Worm (Caenorhabditis elegans) whole organism, late embryonic: Measurements from ENCODE around the gene Y37A1B.7.

Experiments used
- C08G9.2 ChIP-seq: sonication (generic microtip); optimal IDR thresholded peaks from 2 replicates; lab custom pipeline; 2016; ENCODE audit warnings: mild to moderate bottlenecking, missing genetic modification characterization, moderate library complexity, missing compliant biosample characterization
- K02D7.2 ChIP-seq: sonication (generic microtip); optimal IDR thresholded peaks from 2 replicates; lab custom pipeline; 2017; ENCODE audit warnings: mild to moderate bottlenecking, missing genetic modification characterization, missing compliant biosample characterization
- K09A11.1 ChIP-seq: sonication (generic microtip); optimal IDR thresholded peaks from 2 replicates; lab custom pipeline; 2017; ENCODE audit warnings: antibody characterized with exemption, mild to moderate bottlenecking, missing genetic modification characterization, missing compliant biosample characterization; ENCODE audit not compliant: insufficient read depth
- Y22D7AL.16 ChIP-seq: sonication (generic microtip); optimal IDR thresholded peaks from 2 replicates; lab custom pipeline; 2016; ENCODE audit warnings: missing genetic modification characterization, missing compliant biosample characterization
- ama-1 ChIP-seq: fragments of 150-350 bp; optimal IDR thresholded peaks from 2 replicates; lab custom pipeline; 2014
- ceh-14 ChIP-seq: sonication (generic microtip); optimal IDR thresholded peaks from 2 replicates; lab custom pipeline; 2016; ENCODE audit warnings: missing genotype, missing genetic modification characterization, missing compliant biosample characterization
- ceh-19 ChIP-seq: fragments of 200-800 bp; sonication (Bioruptor generic); optimal IDR thresholded peaks from 2 replicates; lab custom pipeline; 2018; ENCODE audit warnings: mild to moderate bottlenecking, missing genetic modification characterization, missing compliant biosample characterization
- ceh-22 ChIP-seq: sonication (generic microtip); optimal IDR thresholded peaks from 2 replicates; lab custom pipeline; 2017; ENCODE audit warnings: missing biosample characterization, missing genetic modification characterization
- ceh-31 ChIP-seq: sonication (generic microtip); optimal IDR thresholded peaks from 2 replicates; lab custom pipeline; 2016; ENCODE audit warnings: missing genetic modification characterization, missing compliant biosample characterization
- ceh-34 ChIP-seq: sonication (generic microtip); optimal IDR thresholded peaks from 2 replicates; lab custom pipeline; 2016; ENCODE audit warnings: mild to moderate bottlenecking, missing genetic modification characterization, missing compliant biosample characterization
- ceh-45 ChIP-seq: fragments of 200-800 bp; sonication (Bioruptor generic); IDR thresholded peaks from 2 replicates; pipeline ENCODE4 v1.3.6; 2022; ENCODE audit warnings: missing genetic modification reagents, missing genetic modification characterization, missing compliant biosample characterization
- ceh-9 ChIP-seq: sonication (generic microtip); optimal IDR thresholded peaks from 2 replicates; lab custom pipeline; 2016; ENCODE audit warnings: mild to moderate bottlenecking, missing genetic modification characterization, inconsistent platforms, missing compliant biosample characterization
- che-1 ChIP-seq: sonication (generic microtip); optimal IDR thresholded peaks from 2 replicates; lab custom pipeline; 2016; ENCODE audit warnings: mild to moderate bottlenecking, missing genetic modification characterization, missing compliant biosample characterization
- fkh-6 ChIP-seq: sonication (generic microtip); optimal IDR thresholded peaks from 2 replicates; lab custom pipeline; 2016; ENCODE audit warnings: missing genetic modification characterization, missing compliant biosample characterization
- gmeb-2 ChIP-seq: sonication (generic microtip); optimal IDR thresholded peaks from 2 replicates; lab custom pipeline; 2016; ENCODE audit warnings: missing genetic modification characterization, inconsistent platforms, missing compliant biosample characterization
- hlh-15 ChIP-seq: sonication (generic microtip); optimal IDR thresholded peaks from 2 replicates; lab custom pipeline; 2016; ENCODE audit warnings: missing genetic modification characterization, missing compliant biosample characterization
- hlh-8 ChIP-seq: sonication (generic microtip); optimal IDR thresholded peaks from 2 replicates; lab custom pipeline; 2016; ENCODE audit warnings: missing genotype, missing genetic modification characterization, missing compliant biosample characterization
- lim-6 ChIP-seq: sonication (generic microtip); optimal IDR thresholded peaks from 2 replicates; lab custom pipeline; 2016; ENCODE audit warnings: missing genetic modification characterization, missing compliant biosample characterization
- madf-2 ChIP-seq: sonication (generic microtip); optimal IDR thresholded peaks from 2 replicates; lab custom pipeline; 2017; ENCODE audit warnings: missing genetic modification characterization, missing compliant biosample characterization
- mec-3 ChIP-seq: sonication (generic microtip); optimal IDR thresholded peaks from 2 replicates; lab custom pipeline; 2016; ENCODE audit warnings: borderline replicate concordance, missing genetic modification characterization, missing compliant biosample characterization
- nhr-11 ChIP-seq: fragments of 150-350 bp; optimal IDR thresholded peaks from 2 replicates; lab custom pipeline; 2014; ENCODE audit warnings: missing biosample characterization, missing genetic modification characterization
- nhr-232 ChIP-seq: sonication (generic microtip); optimal IDR thresholded peaks from 2 replicates; lab custom pipeline; 2016; ENCODE audit warnings: missing genetic modification characterization, missing compliant biosample characterization
- npax-4 ChIP-seq: sonication (generic microtip); optimal IDR thresholded peaks from 2 replicates; lab custom pipeline; 2016; ENCODE audit warnings: missing genetic modification characterization, missing compliant biosample characterization
- odd-2 ChIP-seq: sonication (generic microtip); optimal IDR thresholded peaks from 2 replicates; lab custom pipeline; 2017; ENCODE audit warnings: antibody characterized with exemption, mild to moderate bottlenecking, missing genetic modification characterization, missing compliant biosample characterization
- pag-3 ChIP-seq: sonication (generic microtip); optimal IDR thresholded peaks from 2 replicates; lab custom pipeline; 2016; ENCODE audit warnings: missing compliant biosample characterization, missing genetic modification characterization, borderline replicate concordance
- pat-9 ChIP-seq: fragments of 200-800 bp; sonication (Bioruptor generic); optimal IDR thresholded peaks from 2 replicates; lab custom pipeline; 2018; ENCODE audit warnings: mild to moderate bottlenecking, missing genetic modification characterization, moderate library complexity, missing compliant biosample characterization
- pax-1 ChIP-seq: fragments of 150-350 bp; optimal IDR thresholded peaks from 2 replicates; lab custom pipeline; 2014; ENCODE audit warnings: missing biosample characterization, missing genetic modification characterization
- pha-2 ChIP-seq: sonication (generic microtip); optimal IDR thresholded peaks from 2 replicates; lab custom pipeline; 2017; ENCODE audit warnings: mild to moderate bottlenecking, missing genetic modification characterization, missing compliant biosample characterization
- pha-4 ChIP-seq: fragments of 150-350 bp; optimal IDR thresholded peaks from 2 replicates; lab custom pipeline; 2018; ENCODE audit warnings: missing biosample characterization, missing genetic modification reagents, missing genetic modification characterization
- rnt-1 ChIP-seq: sonication (generic microtip); optimal IDR thresholded peaks from 2 replicates; lab custom pipeline; 2016; ENCODE audit warnings: missing genetic modification characterization, missing compliant biosample characterization
- sox-2 ChIP-seq: fragments of 200-800 bp; sonication (Bioruptor generic); IDR thresholded peaks from 2 replicates; pipeline ENCODE4 v1.3.6; 2022; ENCODE audit warnings: missing genetic modification reagents, missing genetic modification characterization, missing compliant biosample characterization
- sox-4 ChIP-seq: sonication (generic microtip); optimal IDR thresholded peaks from 2 replicates; lab custom pipeline; 2017; ENCODE audit warnings: mild to moderate bottlenecking, missing genetic modification characterization, inconsistent platforms, missing compliant biosample characterization
- tbx-2 ChIP-seq: sonication (generic microtip); optimal IDR thresholded peaks from 2 replicates; lab custom pipeline; 2016; ENCODE audit warnings: missing genetic modification characterization, missing compliant biosample characterization
- unc-3 ChIP-seq, 2 experiments: fragments of 200-800 bp in 1 of 2; sonication (Bioruptor generic) in 1 of 2; sonication (generic microtip) in 1 of 2; conservative IDR thresholded peaks in 1 of 2; optimal IDR thresholded peaks in 1 of 2; 2 replicates each; pipeline versions ENCODE4 v1.3.6 to Lab custom; 2016 to 2022; ENCODE audit warnings: missing compliant biosample characterization in 2 of 2, missing genetic modification characterization in 2 of 2, missing genetic modification reagents in 1 of 2
- unc-42 ChIP-seq: sonication (generic microtip); optimal IDR thresholded peaks from 2 replicates; lab custom pipeline; 2016; ENCODE audit warnings: missing genotype, missing genetic modification characterization, missing compliant biosample characterization
- unc-86 ChIP-seq: sonication (generic microtip); optimal IDR thresholded peaks from 2 replicates; lab custom pipeline; 2016; ENCODE audit warnings: missing genetic modification characterization, missing compliant biosample characterization
- zip-5 ChIP-seq: sonication (generic microtip); optimal IDR thresholded peaks from 2 replicates; lab custom pipeline; 2016; ENCODE audit warnings: missing genetic modification characterization, missing compliant biosample characterization

The Y37A1B.7 gene

DNA sequence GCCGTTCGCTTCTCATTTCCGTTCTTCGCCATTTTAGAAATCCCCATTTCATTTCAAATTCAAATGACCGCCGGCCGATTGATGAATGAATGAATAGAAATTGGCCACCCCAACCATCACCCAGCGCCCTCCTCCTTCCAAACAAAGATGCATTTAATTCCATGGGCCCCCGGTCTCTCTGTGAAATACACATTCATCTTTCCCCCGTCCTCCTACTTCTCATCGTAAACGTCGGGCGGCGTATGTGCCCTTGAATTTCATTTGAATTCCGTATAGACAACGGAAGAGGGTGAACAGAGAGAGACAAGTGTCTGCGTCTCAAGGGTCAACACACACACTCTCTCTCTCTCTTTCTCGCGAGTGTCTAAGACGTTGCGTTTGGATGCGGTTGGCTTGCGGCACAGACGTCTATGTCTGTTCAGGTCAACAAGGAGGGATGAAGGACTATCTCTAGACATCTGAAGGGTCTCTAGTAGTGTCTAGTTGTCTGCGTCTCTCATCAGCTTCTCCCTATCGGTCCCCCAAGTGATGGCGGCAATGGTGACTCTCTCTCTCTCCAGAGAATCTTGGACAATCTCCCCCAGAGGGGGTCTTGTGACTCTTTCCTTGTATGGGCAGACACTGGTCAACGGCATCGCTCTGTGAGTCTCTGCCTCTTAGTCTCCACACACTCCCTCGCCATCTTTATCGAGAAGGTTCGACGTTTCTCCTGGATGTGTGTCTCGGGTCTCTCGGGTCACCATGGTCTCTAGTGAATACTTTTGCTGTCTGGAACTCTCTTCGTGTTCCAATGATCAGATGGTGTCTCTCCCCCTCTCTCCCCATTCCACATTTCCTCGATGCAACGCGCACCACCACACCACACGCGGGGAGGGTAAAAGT lies 10.7 kb downstream of the Y37A1B.7 start (continued):
- TF ChIP-seq pha-4 (no peak), gmeb-2 (tag; lab: Kevin White, UChicago) (peak; percentile 6), npax-4 (tag; lab: Kevin White, UChicago) (no peak), K09A11.1 (tag; lab: Kevin White, UChicago) (peak; percentile 58), pag-3 (tag; lab: Kevin White, UChicago) (peak; percentile 40), hlh-8 (tag; lab: Kevin White, UChicago) (peak; percentile 44), nhr-11 (no peak), lim-6 (peak; percentile 75), sox-2 (GFP tag; lab: Robert Waterston, UW) (peak; percentile 81), ceh-14 (tag; lab: Kevin White, UChicago) (peak; percentile 71), ceh-9 (tag; lab: Kevin White, UChicago) (no peak), C08G9.2 (no peak), ceh-31 (peak; percentile 79), K02D7.2 (tag; lab: Kevin White, UChicago) (no peak), mec-3 (tag; lab: Kevin White, UChicago) (no peak), che-1 (tag; lab: Kevin White, UChicago) (no peak), unc-3 (GFP tag; conservative IDR thresholded peaks at IDR 0.05; lab: Robert Waterston, UW) (peak; percentile 74), unc-3 (tag; optimal IDR thresholded peaks at IDR 0.05; lab: Kevin White, UChicago) (peak; percentile 59), pax-1 (tag; lab: Kevin White, UChicago) (peak; percentile 84), ceh-45 (no peak), unc-42 (tag; lab: Kevin White, UChicago) (peak; percentile 77), ceh-22 (peak; percentile 38), tbx-2 (tag; lab: Kevin White, UChicago) (peak; percentile 66), ceh-19 (GFP tag; lab: Kevin White, UChicago) (peak; percentile 36), ceh-34 (tag; lab: Kevin White, UChicago) (peak; percentile 62), nhr-232 (tag; lab: Kevin White, UChicago) (no peak), fkh-6 (tag; lab: Kevin White, UChicago) (peak; percentile 37), pha-2 (tag; lab: Kevin White, UChicago) (no peak), hlh-15 (tag; lab: Kevin White, UChicago) (no peak), sox-4 (tag; lab: Kevin White, UChicago) (no peak), Y22D7AL.16 (tag; lab: Kevin White, UChicago) (no peak), pat-9 (tag; lab: Kevin White, UChicago) (no peak), rnt-1 (peak; percentile 97), madf-2 (no peak)

DNA sequence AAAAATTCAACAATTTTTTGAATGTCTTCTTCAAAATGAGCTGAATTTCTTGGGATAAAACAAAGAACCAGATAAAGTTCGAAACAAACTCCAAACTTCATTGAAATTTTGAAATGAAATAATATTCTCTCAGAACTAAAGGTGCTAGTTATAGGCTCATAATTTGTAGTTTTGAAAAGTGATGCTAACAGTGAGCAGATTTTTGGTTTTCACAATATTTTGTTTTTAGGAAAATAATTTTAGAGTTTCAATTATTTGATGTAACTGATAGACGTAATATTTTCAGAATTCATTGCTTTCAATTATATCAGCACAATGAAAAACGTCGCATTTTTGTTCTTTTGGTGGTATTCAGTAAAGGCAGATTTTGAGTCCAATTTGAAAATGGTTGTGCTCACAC lies 23.7 kb downstream of the Y37A1B.7 start, which contains the start of the genes irld-56 and irld-55:
irld-56 (minus strand) TSS at position 101 of the 400 bp plus-strand sequence.
irld-55 (plus strand) TSS at position 316 of the 400 bp plus-strand sequence.
- no peak for TF ChIP-seq lim-6
- TF ChIP-seq unc-86 = no peak
- TF ChIP-seq odd-2 (tag; lab: Kevin White, UChicago) = no peak
- no peak for TF ChIP-seq pha-2 (tag; lab: Kevin White, UChicago)
- TF ChIP-seq C08G9.2 = no peak

DNA sequence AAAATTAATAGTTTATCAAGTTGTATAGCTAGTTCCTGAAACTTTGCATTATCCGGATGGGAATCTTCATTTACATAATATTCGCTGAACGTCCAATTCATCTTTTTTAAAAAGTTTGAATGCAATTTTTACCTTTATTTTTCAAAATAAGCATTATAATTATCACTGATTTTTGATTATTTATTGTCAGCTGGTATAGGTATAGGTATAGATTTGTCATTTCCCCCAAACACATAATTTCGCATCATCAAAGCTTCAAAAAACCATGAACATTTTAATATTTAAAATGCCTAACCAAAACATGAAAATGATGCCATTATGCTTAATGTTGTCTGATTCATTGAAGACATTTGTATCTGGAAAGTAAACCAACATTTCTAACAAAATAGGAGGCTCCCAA lies 27.7 kb downstream of the Y37A1B.7 start, which contains the start of gene srw-63:
srw-63 (minus strand) TSS at position 101 of the 400 bp plus-strand sequence.
- TF ChIP-seq pat-9 (tag; lab: Kevin White, UChicago) (no peak), pha-4 (no peak), zip-5 (tag; lab: Kevin White, UChicago) (no peak), ama-1 (lab: Kevin White, UChicago) (no peak), ceh-31 (no peak), nhr-11 (no peak)
- TF ChIP-seq, all 69 proteins: peak for 0
